Worm (Caenorhabditis elegans) whole organism, late embryonic: Measurements from ENCODE around the gene rsp-3.

Experiments used
- C08G9.2 ChIP-seq: sonication (generic microtip); optimal IDR thresholded peaks from 2 replicates; lab custom pipeline; 2016; ENCODE audit warnings: mild to moderate bottlenecking, missing genetic modification characterization, moderate library complexity, missing compliant biosample characterization
- C38D4.7 ChIP-seq: fragments of 200-800 bp; sonication (Bioruptor generic); optimal IDR thresholded peaks from 2 replicates; lab custom pipeline; 2018; ENCODE audit warnings: mild to moderate bottlenecking, missing genetic modification characterization, moderate library complexity, missing compliant biosample characterization
- F13H6.1 ChIP-seq: sonication (generic microtip); optimal IDR thresholded peaks from 2 replicates; lab custom pipeline; 2016; ENCODE audit warnings: missing genetic modification characterization, missing compliant biosample characterization
- K09A11.1 ChIP-seq: sonication (generic microtip); optimal IDR thresholded peaks from 2 replicates; lab custom pipeline; 2017; ENCODE audit warnings: antibody characterized with exemption, mild to moderate bottlenecking, missing genetic modification characterization, missing compliant biosample characterization; ENCODE audit not compliant: insufficient read depth
- ama-1 ChIP-seq: fragments of 150-350 bp; optimal IDR thresholded peaks from 2 replicates; lab custom pipeline; 2014
- ceh-14 ChIP-seq: sonication (generic microtip); optimal IDR thresholded peaks from 2 replicates; lab custom pipeline; 2016; ENCODE audit warnings: missing genotype, missing genetic modification characterization, missing compliant biosample characterization
- ceh-18 ChIP-seq: sonication (generic microtip); optimal IDR thresholded peaks from 2 replicates; lab custom pipeline; 2016; ENCODE audit warnings: missing genetic modification characterization, missing compliant biosample characterization
- ceh-2 ChIP-seq: sonication (generic microtip); optimal IDR thresholded peaks from 2 replicates; lab custom pipeline; 2016; ENCODE audit warnings: missing genotype, missing genetic modification characterization, missing compliant biosample characterization
- ceh-22 ChIP-seq: sonication (generic microtip); optimal IDR thresholded peaks from 2 replicates; lab custom pipeline; 2017; ENCODE audit warnings: missing biosample characterization, missing genetic modification characterization
- ceh-24 ChIP-seq: sonication (generic microtip); optimal IDR thresholded peaks from 2 replicates; lab custom pipeline; 2016; ENCODE audit warnings: mild to moderate bottlenecking, missing genetic modification characterization, missing compliant biosample characterization
- ceh-30 ChIP-seq: fragments of 150-350 bp; optimal IDR thresholded peaks from 2 replicates; lab custom pipeline; 2014; ENCODE audit warnings: missing biosample characterization, missing genetic modification characterization
- ceh-31 ChIP-seq: sonication (generic microtip); optimal IDR thresholded peaks from 2 replicates; lab custom pipeline; 2016; ENCODE audit warnings: missing genetic modification characterization, missing compliant biosample characterization
- ceh-34 ChIP-seq: sonication (generic microtip); optimal IDR thresholded peaks from 2 replicates; lab custom pipeline; 2016; ENCODE audit warnings: mild to moderate bottlenecking, missing genetic modification characterization, missing compliant biosample characterization
- ceh-48 ChIP-seq: sonication (generic microtip); optimal IDR thresholded peaks from 2 replicates; lab custom pipeline; 2016; ENCODE audit warnings: missing genetic modification characterization, inconsistent platforms, missing compliant biosample characterization
- ceh-6 ChIP-seq: fragments of 200-800 bp; sonication (Bioruptor generic); optimal IDR thresholded peaks from 2 replicates; lab custom pipeline; 2018; ENCODE audit warnings: mild to moderate bottlenecking, missing genetic modification characterization, missing compliant biosample characterization
- dmd-4 ChIP-seq: sonication (generic microtip); optimal IDR thresholded peaks from 2 replicates; lab custom pipeline; 2016; ENCODE audit warnings: borderline replicate concordance, missing genetic modification characterization, missing compliant biosample characterization
- fax-1 ChIP-seq: sonication (generic microtip); optimal IDR thresholded peaks from 2 replicates; lab custom pipeline; 2016; ENCODE audit warnings: missing genotype, missing genetic modification characterization, missing compliant biosample characterization
- fkh-10 ChIP-seq: fragments of 150-350 bp; optimal IDR thresholded peaks from 2 replicates; lab custom pipeline; 2014; ENCODE audit warnings: missing biosample characterization, missing genetic modification reagents, missing genetic modification characterization
- fkh-6 ChIP-seq: sonication (generic microtip); optimal IDR thresholded peaks from 2 replicates; lab custom pipeline; 2016; ENCODE audit warnings: missing genetic modification characterization, missing compliant biosample characterization
- hlh-15 ChIP-seq: sonication (generic microtip); optimal IDR thresholded peaks from 2 replicates; lab custom pipeline; 2016; ENCODE audit warnings: missing genetic modification characterization, missing compliant biosample characterization
- hlh-30 ChIP-seq: sonication (generic microtip); optimal IDR thresholded peaks from 2 replicates; lab custom pipeline; 2017; ENCODE audit warnings: antibody characterized with exemption, missing genetic modification characterization, missing compliant biosample characterization; ENCODE audit not compliant: insufficient read depth
- madf-2 ChIP-seq: sonication (generic microtip); optimal IDR thresholded peaks from 2 replicates; lab custom pipeline; 2017; ENCODE audit warnings: missing genetic modification characterization, missing compliant biosample characterization
- mec-3 ChIP-seq: sonication (generic microtip); optimal IDR thresholded peaks from 2 replicates; lab custom pipeline; 2016; ENCODE audit warnings: borderline replicate concordance, missing genetic modification characterization, missing compliant biosample characterization
- nfya-1 ChIP-seq: sonication (generic microtip); optimal IDR thresholded peaks from 2 replicates; lab custom pipeline; 2017; ENCODE audit warnings: missing genetic modification characterization, mild to moderate bottlenecking, missing compliant biosample characterization, antibody characterized with exemption, moderate library complexity
- npax-4 ChIP-seq: sonication (generic microtip); optimal IDR thresholded peaks from 2 replicates; lab custom pipeline; 2016; ENCODE audit warnings: missing genetic modification characterization, missing compliant biosample characterization
- pax-1 ChIP-seq: fragments of 150-350 bp; optimal IDR thresholded peaks from 2 replicates; lab custom pipeline; 2014; ENCODE audit warnings: missing biosample characterization, missing genetic modification characterization
- pqm-1 ChIP-seq: sonication (generic microtip); optimal IDR thresholded peaks from 2 replicates; lab custom pipeline; 2016; ENCODE audit warnings: missing genetic modification characterization, missing compliant biosample characterization
- pros-1 ChIP-seq: fragments of 150-350 bp; optimal IDR thresholded peaks from 2 replicates; lab custom pipeline; 2014; ENCODE audit warnings: missing biosample characterization, missing genetic modification reagents, missing genetic modification characterization
- ref-2 ChIP-seq: sonication (generic microtip); optimal IDR thresholded peaks from 2 replicates; lab custom pipeline; 2016; ENCODE audit warnings: missing genetic modification characterization, missing compliant biosample characterization
- rnt-1 ChIP-seq: sonication (generic microtip); optimal IDR thresholded peaks from 2 replicates; lab custom pipeline; 2016; ENCODE audit warnings: missing genetic modification characterization, missing compliant biosample characterization
- sdc-2 ChIP-seq: sonication (generic microtip); optimal IDR thresholded peaks from 2 replicates; lab custom pipeline; 2016; ENCODE audit warnings: missing genotype, missing genetic modification characterization, missing compliant biosample characterization
- sox-4 ChIP-seq: sonication (generic microtip); optimal IDR thresholded peaks from 2 replicates; lab custom pipeline; 2017; ENCODE audit warnings: mild to moderate bottlenecking, missing genetic modification characterization, inconsistent platforms, missing compliant biosample characterization
- syd-9 ChIP-seq: sonication (generic microtip); optimal IDR thresholded peaks from 2 replicates; lab custom pipeline; 2016; ENCODE audit warnings: mild to moderate bottlenecking, missing genetic modification characterization, moderate library complexity, missing compliant biosample characterization
- tbx-2 ChIP-seq: sonication (generic microtip); optimal IDR thresholded peaks from 2 replicates; lab custom pipeline; 2016; ENCODE audit warnings: missing genetic modification characterization, missing compliant biosample characterization
- tbx-7 ChIP-seq: sonication (generic microtip); optimal IDR thresholded peaks from 2 replicates; lab custom pipeline; 2016; ENCODE audit warnings: missing genotype, missing genetic modification characterization, missing compliant biosample characterization
- ttx-3 ChIP-seq: sonication (generic microtip); optimal IDR thresholded peaks from 2 replicates; lab custom pipeline; 2016; ENCODE audit warnings: missing genetic modification reagents, missing genetic modification characterization, missing compliant biosample characterization
- unc-3 ChIP-seq, 2 experiments: fragments of 200-800 bp in 1 of 2; sonication (Bioruptor generic) in 1 of 2; sonication (generic microtip) in 1 of 2; conservative IDR thresholded peaks in 1 of 2; optimal IDR thresholded peaks in 1 of 2; 2 replicates each; pipeline versions ENCODE4 v1.3.6 to Lab custom; 2016 to 2022; ENCODE audit warnings: missing compliant biosample characterization in 2 of 2, missing genetic modification characterization in 2 of 2, missing genetic modification reagents in 1 of 2

Gene rsp-3

DNA sequence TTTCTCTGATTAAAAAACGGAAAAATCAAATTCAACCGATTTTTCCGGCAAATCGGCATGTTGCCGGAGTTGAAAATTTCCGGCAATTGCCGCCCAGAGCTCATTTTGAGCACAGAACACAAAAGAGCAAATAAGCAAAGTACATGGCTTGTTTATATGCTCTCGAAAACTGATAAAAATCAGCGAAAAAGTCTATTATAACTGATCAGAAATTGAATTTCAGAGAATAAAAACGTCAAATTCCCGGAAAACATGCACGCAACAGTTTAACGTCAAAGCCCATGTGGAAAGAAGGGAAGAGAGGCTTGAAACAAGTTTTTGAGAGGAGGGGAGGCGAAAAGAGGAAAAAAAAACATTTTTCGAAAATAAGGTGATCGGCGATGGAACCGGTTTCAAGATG, 18.9 kb downstream of the rsp-3 start:
- TF ChIP-seq F13H6.1 (tag; lab: Kevin White, UChicago): no peak
- no peak for TF ChIP-seq ama-1 (lab: Kevin White, UChicago)
- no peak for TF ChIP-seq unc-3 (GFP tag; conservative IDR thresholded peaks at IDR 0.05; lab: Robert Waterston, UW)
- TF ChIP-seq unc-3 (tag; optimal IDR thresholded peaks at IDR 0.05; lab: Kevin White, UChicago): no peak
- no peak for TF ChIP-seq ttx-3
- TF ChIP-seq K09A11.1 (tag; lab: Kevin White, UChicago): no peak
- TF ChIP-seq ceh-14 (tag; lab: Kevin White, UChicago): no peak
- TF ChIP-seq ceh-6 (GFP tag; lab: Kevin White, UChicago): no peak
- TF ChIP-seq pqm-1: no peak
- no peak for TF ChIP-seq dmd-4 (tag; lab: Kevin White, UChicago)
- TF ChIP-seq ceh-2 (tag; lab: Kevin White, UChicago): no peak
- TF ChIP-seq mec-3 (tag; lab: Kevin White, UChicago): no peak
- no peak for TF ChIP-seq fkh-6 (tag; lab: Kevin White, UChicago)
- TF ChIP-seq pax-1 (tag; lab: Kevin White, UChicago): no peak
- no peak for TF ChIP-seq tbx-7 (tag; lab: Kevin White, UChicago)

DNA sequence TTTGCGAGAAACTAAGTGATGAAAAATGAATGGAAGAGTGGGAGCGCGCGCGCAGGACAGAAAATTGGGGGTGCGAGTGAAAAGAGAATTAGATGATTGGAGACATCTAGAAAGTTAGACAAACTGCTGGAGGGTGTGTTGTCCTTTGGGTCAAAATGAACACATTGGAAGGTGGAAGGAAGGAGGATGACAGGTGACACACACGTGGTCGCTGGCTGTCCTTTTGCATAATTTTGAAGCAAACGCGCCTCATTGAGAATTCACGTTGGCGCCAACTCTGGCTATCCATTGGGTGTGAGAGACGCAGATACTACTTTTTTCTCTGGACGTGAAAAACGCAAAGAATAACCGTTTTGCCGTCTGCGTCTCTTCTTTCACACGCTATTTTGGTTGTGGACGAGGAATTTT, 22.2 kb downstream of the rsp-3 start:
- TF ChIP-seq ceh-18 (peak; percentile 61), hlh-30 (tag; lab: Kevin White, UChicago) (peak; percentile 63), rnt-1 (tag; lab: Kevin White, UChicago) (peak; percentile 46), nfya-1 (tag; lab: Kevin White, UChicago) (peak; percentile 12), ref-2 (tag; lab: Kevin White, UChicago) (peak; percentile 24), ceh-31 (peak; percentile 68), tbx-2 (tag; lab: Kevin White, UChicago) (peak; percentile 60), C08G9.2 (tag; lab: Kevin White, UChicago) (peak; percentile 61)
- TF ChIP-seq, all 69 proteins: peak for 8; not testable (repeated sequence) for 61

DNA sequence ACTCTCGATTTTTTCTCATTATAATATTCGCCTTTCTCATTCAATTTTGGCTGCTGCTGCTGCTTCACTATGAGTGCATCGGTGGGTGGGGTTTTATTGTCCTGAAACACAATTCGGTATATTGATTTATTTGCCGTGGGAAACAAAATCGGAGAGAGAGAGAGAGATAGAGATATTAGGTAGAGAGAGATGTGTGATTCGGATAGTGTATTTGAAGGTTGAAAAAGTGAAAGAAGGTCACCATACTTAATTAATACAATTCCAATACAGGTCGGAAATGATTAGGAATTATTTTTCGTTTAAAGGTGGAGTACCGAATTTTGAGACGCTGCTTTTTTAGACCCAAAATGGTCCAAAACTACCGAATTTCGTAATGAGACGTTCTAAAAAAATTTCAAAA, 25.5 kb downstream of the rsp-3 start, which contains the start of gene tpst-1:
tpst-1 (minus strand) TSS at position 101 of the 400 bp plus-strand sequence.
- TF ChIP-seq ceh-34 (tag; lab: Kevin White, UChicago) (no peak), C38D4.7 (no peak), ceh-22 (tag; lab: Kevin White, UChicago) (no peak), ceh-24 (tag; lab: Kevin White, UChicago) (no peak), pros-1 (tag; lab: Kevin White, UChicago) (no peak), tbx-7 (tag; lab: Kevin White, UChicago) (no peak), fkh-10 (no peak), npax-4 (tag; lab: Kevin White, UChicago) (no peak), ceh-48 (no peak), C08G9.2 (tag; lab: Kevin White, UChicago) (no peak), sdc-2 (tag; lab: Kevin White, UChicago) (no peak), K09A11.1 (tag; lab: Kevin White, UChicago) (no peak), madf-2 (no peak)

DNA sequence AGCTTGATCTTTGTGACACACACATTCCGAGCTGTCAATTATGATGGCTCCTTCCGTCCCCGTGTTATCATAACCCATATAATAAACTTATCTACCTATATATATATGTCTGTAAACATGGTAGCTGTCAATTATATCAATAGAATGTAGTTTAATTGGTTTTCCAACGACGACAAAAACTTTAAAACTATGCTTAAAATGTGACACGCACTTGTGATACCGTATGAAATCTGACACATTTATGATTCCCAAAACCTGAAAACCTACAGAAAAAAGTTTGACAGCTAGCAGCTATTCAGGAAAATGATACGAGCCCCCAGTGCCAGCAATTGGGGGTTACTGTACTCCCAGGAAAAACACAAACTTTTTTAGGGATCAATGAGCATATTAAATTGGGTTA, 29.1 kb downstream of the rsp-3 start:
- TF ChIP-seq ceh-30 (tag; lab: Kevin White, UChicago): no peak
- no peak for TF ChIP-seq syd-9 (tag; lab: Kevin White, UChicago)
- no peak for TF ChIP-seq ceh-18
- TF ChIP-seq hlh-15 (tag; lab: Kevin White, UChicago): no peak
- no peak for TF ChIP-seq pax-1 (tag; lab: Kevin White, UChicago)
- no peak for TF ChIP-seq ceh-31
- TF ChIP-seq fax-1 (tag; lab: Kevin White, UChicago): no peak
- TF ChIP-seq ceh-48: no peak
- TF ChIP-seq ceh-24 (tag; lab: Kevin White, UChicago): no peak
- no peak for TF ChIP-seq sox-4 (tag; lab: Kevin White, UChicago)
- TF ChIP-seq rnt-1 (tag; lab: Kevin White, UChicago): no peak
- no peak for TF ChIP-seq sdc-2 (tag; lab: Kevin White, UChicago)
